Fruit fly (Drosophila melanogaster) whole organism, embryonic: ENCODE data around the gene CG6006.

Source experiments
- Aef1 ChIP-seq: fragments of 200-800 bp; sonication (Bioruptor generic); IDR thresholded peaks from 3 replicates; pipeline ENCODE4 v1.3.6; 2022; ENCODE audit warnings: missing biosample characterization, missing genetic modification characterization
- CG1233 ChIP-seq: fragments of 200-800 bp; sonication (Bioruptor generic); optimal IDR thresholded peaks from 4 replicates; lab custom pipeline; 2018; ENCODE audit warnings: missing biosample characterization, mild to moderate bottlenecking, missing genetic modification characterization
- CG13775 ChIP-seq: fragments of 200-800 bp; sonication (Bioruptor generic); optimal IDR thresholded peaks from 3 replicates; lab custom pipeline; 2017; ENCODE audit warnings: missing biosample characterization, mild to moderate bottlenecking, missing genetic modification characterization
- CG1602 ChIP-seq: fragments of 200-800 bp; sonication (Bioruptor generic); optimal IDR thresholded peaks from 3 replicates; lab custom pipeline; 2016; ENCODE audit warnings: missing biosample characterization, missing genetic modification characterization
- CG1647 ChIP-seq: fragments of 200-800 bp; sonication (Bioruptor generic); optimal IDR thresholded peaks from 3 replicates; lab custom pipeline; 2016; ENCODE audit warnings: missing biosample characterization, missing genetic modification characterization
- CG1792 ChIP-seq: fragments of 200-800 bp; sonication (Bioruptor generic); optimal IDR thresholded peaks from 2 replicates; lab custom pipeline; 2016; ENCODE audit warnings: missing biosample characterization, missing genetic modification characterization
- CG18476 ChIP-seq: fragments of 200-800 bp; sonication (Bioruptor generic); optimal IDR thresholded peaks from 2 replicates; lab custom pipeline; 2016; ENCODE audit warnings: missing biosample characterization, mild to moderate bottlenecking, missing genetic modification characterization
- CG2889 ChIP-seq: fragments of 200-800 bp; sonication (Bioruptor generic); IDR thresholded peaks from 3 replicates; pipeline ENCODE4 v1.3.6; 2022; ENCODE audit warnings: missing biosample characterization, missing genetic modification characterization
- CG33557 ChIP-seq: fragments of 200-800 bp; sonication (Bioruptor generic); optimal IDR thresholded peaks from 2 replicates; lab custom pipeline; 2019; ENCODE audit warnings: missing biosample characterization, mild to moderate bottlenecking, missing genetic modification characterization, moderate library complexity
- CG34376 ChIP-seq: fragments of 200-800 bp; sonication (Bioruptor generic); optimal IDR thresholded peaks from 2 replicates; lab custom pipeline; 2018; ENCODE audit warnings: missing biosample characterization, mild to moderate bottlenecking, missing genetic modification characterization
- CG42726 ChIP-seq: fragments of 200-800 bp; sonication (Bioruptor generic); IDR thresholded peaks from 2 replicates; pipeline ENCODE4 v1.3.6; 2022; ENCODE audit warnings: missing biosample characterization, missing genetic modification characterization; ENCODE audit not compliant: partially characterized antibody
- CG5245 ChIP-seq: fragments of 200-800 bp; sonication (Bioruptor generic); optimal IDR thresholded peaks from 3 replicates; lab custom pipeline; 2016; ENCODE audit warnings: missing biosample characterization, missing genetic modification characterization
- CG7963 ChIP-seq: fragments of 200-800 bp; sonication (Bioruptor generic); IDR thresholded peaks from 3 replicates; pipeline ENCODE4 v1.3.6; 2022; ENCODE audit warnings: missing biosample characterization, missing genetic modification characterization; ENCODE audit not compliant: partially characterized antibody
- CG8281 ChIP-seq: fragments of 200-800 bp; sonication (Bioruptor generic); optimal IDR thresholded peaks from 2 replicates; lab custom pipeline; 2018; ENCODE audit warnings: missing biosample characterization, mild to moderate bottlenecking, missing genetic modification characterization, moderate library complexity
- CG8290 ChIP-seq, 3 experiments: fragments of 200-800 bp; sonication (Bioruptor generic); optimal IDR thresholded peaks; 2 replicates each; lab custom pipeline; 2016 to 2019; ENCODE audit warnings: missing biosample characterization in 3 of 3, missing genetic modification characterization in 3 of 3, mild to moderate bottlenecking in 2 of 3, moderate library complexity in 1 of 3
- CG8388 ChIP-seq: fragments of 200-800 bp; sonication (Bioruptor generic); optimal IDR thresholded peaks from 2 replicates; lab custom pipeline; 2019; ENCODE audit warnings: missing biosample characterization, mild to moderate bottlenecking, missing genetic modification characterization, moderate library complexity
- CG9817 ChIP-seq: fragments of 200-800 bp; sonication (Bioruptor generic); optimal IDR thresholded peaks from 2 replicates; lab custom pipeline; 2018; ENCODE audit warnings: missing biosample characterization, mild to moderate bottlenecking, missing genetic modification characterization, moderate library complexity
- D19B ChIP-seq: fragments of 200-800 bp; sonication (Bioruptor generic); optimal IDR thresholded peaks from 2 replicates; lab custom pipeline; 2017; ENCODE audit warnings: missing biosample characterization, mild to moderate bottlenecking, missing genetic modification characterization
- Dbx ChIP-seq: fragments of 200-800 bp; sonication (Bioruptor generic); IDR thresholded peaks from 3 replicates; pipeline ENCODE4 v1.3.6; 2022; ENCODE audit warnings: missing biosample characterization, missing genetic modification characterization
- Doc3 ChIP-seq: fragments of 200-800 bp; sonication (Bioruptor generic); IDR thresholded peaks from 3 replicates; pipeline ENCODE4 v1.3.6; 2022; ENCODE audit warnings: missing biosample characterization, missing genetic modification characterization; ENCODE audit not compliant: partially characterized antibody
- Fer1 ChIP-seq: fragments of 200-800 bp; sonication (Bioruptor generic); optimal IDR thresholded peaks from 2 replicates; lab custom pipeline; 2017; ENCODE audit warnings: missing biosample characterization, mild to moderate bottlenecking, missing genetic modification characterization
- HLH3B ChIP-seq: fragments of 200-800 bp; sonication (Bioruptor generic); IDR thresholded peaks from 2 replicates; pipeline ENCODE4 v1.3.6; 2022; ENCODE audit warnings: missing biosample characterization, missing genetic modification characterization
- NFAT ChIP-seq: fragments of 200-800 bp; sonication (Bioruptor generic); IDR thresholded peaks from 2 replicates; pipeline ENCODE4 v1.3.6; 2022; ENCODE audit warnings: missing biosample characterization, missing genetic modification characterization
- Oli ChIP-seq: fragments of 200-800 bp; sonication (Bioruptor generic); optimal IDR thresholded peaks from 2 replicates; lab custom pipeline; 2018; ENCODE audit warnings: missing biosample characterization, mild to moderate bottlenecking, missing genetic modification characterization, moderate library complexity
- Scr ChIP-seq: fragments of 200-800 bp; sonication (Bioruptor generic); IDR thresholded peaks from 2 replicates; pipeline ENCODE4 v1.3.6; 2022; ENCODE audit warnings: missing biosample characterization, missing genetic modification characterization; ENCODE audit not compliant: partially characterized antibody
- Side ChIP-seq: fragments of 200-800 bp; sonication (Bioruptor generic); optimal IDR thresholded peaks from 2 replicates; lab custom pipeline; 2016; ENCODE audit warnings: missing biosample characterization, missing genetic modification characterization
- Six4 ChIP-seq: fragments of 200-800 bp; sonication (Bioruptor generic); optimal IDR thresholded peaks from 2 replicates; lab custom pipeline; 2016; ENCODE audit warnings: missing biosample characterization, missing genetic modification characterization
- btn ChIP-seq: fragments of 200-800 bp; sonication (Bioruptor generic); optimal IDR thresholded peaks from 2 replicates; lab custom pipeline; 2016; ENCODE audit warnings: missing biosample characterization, missing genetic modification characterization
- cato ChIP-seq: fragments of 200-800 bp; sonication (Bioruptor generic); optimal IDR thresholded peaks from 2 replicates; lab custom pipeline; 2016; ENCODE audit warnings: missing biosample characterization, missing genetic modification characterization, borderline replicate concordance
- caup ChIP-seq: fragments of 200-800 bp; sonication (Bioruptor generic); optimal IDR thresholded peaks from 3 replicates; lab custom pipeline; 2017; ENCODE audit warnings: missing biosample characterization, mild to moderate bottlenecking, missing genetic modification characterization, moderate library complexity; ENCODE audit not compliant: severe bottlenecking
- da ChIP-seq: fragments of 200-800 bp; sonication (Bioruptor generic); optimal IDR thresholded peaks from 2 replicates; lab custom pipeline; 2016; ENCODE audit warnings: missing biosample characterization, missing genetic modification characterization
- gem ChIP-seq: fragments of 200-800 bp; sonication (Bioruptor generic); optimal IDR thresholded peaks from 2 replicates; lab custom pipeline; 2019; ENCODE audit warnings: missing biosample characterization, mild to moderate bottlenecking, missing genetic modification characterization, moderate library complexity
- grn ChIP-seq: fragments of 200-800 bp; sonication (Bioruptor generic); optimal IDR thresholded peaks from 3 replicates; lab custom pipeline; 2017; ENCODE audit warnings: missing biosample characterization, missing genetic modification characterization
- hb ChIP-seq: fragments of 200-800 bp; sonication (Bioruptor generic); IDR thresholded peaks from 3 replicates; pipeline ENCODE4 v1.3.6; 2022; ENCODE audit warnings: missing biosample characterization, missing genetic modification characterization; ENCODE audit not compliant: partially characterized antibody
- inv ChIP-seq: fragments of 200-800 bp; sonication (Bioruptor generic); IDR thresholded peaks from 2 replicates; pipeline ENCODE4 v1.3.6; 2022; ENCODE audit warnings: missing biosample characterization, missing genetic modification characterization; ENCODE audit not compliant: partially characterized antibody
- kah ChIP-seq: fragments of 200-800 bp; sonication (Bioruptor generic); optimal IDR thresholded peaks from 2 replicates; lab custom pipeline; 2018; ENCODE audit warnings: missing biosample characterization, mild to moderate bottlenecking, missing genetic modification characterization
- mam ChIP-seq: fragments of 200-800 bp; sonication (Bioruptor generic); optimal IDR thresholded peaks from 3 replicates; lab custom pipeline; 2016; ENCODE audit warnings: missing biosample characterization, missing genetic modification characterization
- nau ChIP-seq: fragments of 200-800 bp; sonication (Bioruptor generic); optimal IDR thresholded peaks from 3 replicates; lab custom pipeline; 2017; ENCODE audit warnings: missing biosample characterization, mild to moderate bottlenecking, missing genetic modification characterization, missing genetic modification reagents
- pho ChIP-seq: fragments of 200-800 bp; sonication (Bioruptor generic); optimal IDR thresholded peaks from 2 replicates; lab custom pipeline; 2016; ENCODE audit warnings: missing biosample characterization, missing genetic modification characterization
- phol ChIP-seq: fragments of 200-800 bp; sonication (Bioruptor generic); optimal IDR thresholded peaks from 3 replicates; lab custom pipeline; 2018; ENCODE audit warnings: missing biosample characterization, mild to moderate bottlenecking, missing genetic modification characterization, moderate library complexity
- pum ChIP-seq: fragments of 200-800 bp; sonication (Bioruptor generic); optimal IDR thresholded peaks from 2 replicates; lab custom pipeline; 2016; ENCODE audit warnings: missing biosample characterization, missing genetic modification characterization
- repo ChIP-seq: fragments of 200-800 bp; sonication (Bioruptor generic); optimal IDR thresholded peaks from 2 replicates; lab custom pipeline; 2016; ENCODE audit warnings: missing biosample characterization, missing genetic modification characterization
- rib ChIP-seq: fragments of 200-800 bp; sonication (Bioruptor generic); IDR thresholded peaks from 2 replicates; pipeline ENCODE4 v1.3.6; 2022; ENCODE audit warnings: missing biosample characterization, missing genetic modification characterization
- sens ChIP-seq: fragments of 200-800 bp; sonication (Bioruptor generic); peaks from one replicate; lab custom pipeline; 2016; ENCODE audit warnings: missing biosample characterization, missing genetic modification characterization
- seq ChIP-seq: fragments of 200-800 bp; sonication (Bioruptor generic); IDR thresholded peaks from 2 replicates; pipeline ENCODE4 v1.3.6; 2022; ENCODE audit warnings: missing biosample characterization, missing genetic modification characterization
- so ChIP-seq: fragments of 200-800 bp; sonication (Bioruptor generic); IDR thresholded peaks from 3 replicates; pipeline ENCODE4 v1.3.6; 2022; ENCODE audit warnings: missing biosample characterization, missing genetic modification characterization
- sug ChIP-seq: fragments of 200-800 bp; optimal IDR thresholded peaks from 2 replicates; lab custom pipeline; 2019; ENCODE audit warnings: missing biosample characterization, mild to moderate bottlenecking, missing genetic modification characterization, moderate library complexity
- tgo ChIP-seq: fragments of 200-800 bp; sonication (Bioruptor generic); IDR thresholded peaks from 3 replicates; pipeline ENCODE4 v1.3.6; 2022; ENCODE audit warnings: missing biosample characterization, missing genetic modification characterization
- yki ChIP-seq: fragments of >200 bp; optimal IDR thresholded peaks from 3 replicates; lab custom pipeline; 2018

The CG6006 gene

DNA sequence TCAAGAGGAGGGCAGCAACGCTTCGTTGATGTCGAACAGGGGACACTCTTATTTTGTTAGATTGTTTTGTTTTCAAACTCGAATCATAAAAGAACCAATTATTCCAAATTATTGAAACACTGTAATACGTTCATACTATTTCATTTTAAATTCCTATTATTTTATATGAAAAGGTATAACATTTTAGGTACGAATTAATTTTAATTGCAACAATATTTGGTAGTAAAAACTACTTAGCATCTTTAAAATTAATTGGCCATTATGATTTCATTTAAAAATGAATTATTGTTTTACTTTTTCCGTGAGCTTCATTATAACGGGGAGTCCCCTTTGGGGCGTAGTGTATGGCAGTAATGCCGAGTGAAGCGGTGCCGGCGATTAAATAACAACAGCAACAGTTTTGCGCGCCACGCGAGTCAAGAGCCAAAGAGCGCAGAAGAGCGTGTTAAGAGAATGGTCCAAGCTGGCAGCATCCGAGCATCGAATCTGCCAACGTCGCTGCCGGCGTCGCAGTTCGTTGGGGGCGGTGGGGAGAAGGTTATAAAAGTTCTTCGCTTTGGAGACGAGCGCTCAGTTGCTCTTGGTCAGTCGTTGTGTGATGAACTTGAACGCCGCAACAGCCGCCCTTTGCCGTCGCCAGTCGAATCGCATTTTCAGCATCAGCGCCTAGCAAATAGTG is 2.9 kb downstream of the CG6006 start (continued):
- TF ChIP-seq Fer1 (GFP tag; lab: Kevin White, UChicago) = peak; percentile 40
- TF ChIP-seq sug (tag; lab: Kevin White, UChicago) = peak; percentile 54
- no peak for TF ChIP-seq CG1647
- TF ChIP-seq Aef1 (GFP tag; lab: Robert Waterston, UW) = peak; percentile 32; the same call in 1 of the 3 replicates
- TF ChIP-seq CG34376 (GFP tag; lab: Kevin White, UChicago) = peak; percentile 47
- no peak for TF ChIP-seq CG8388
- no peak for TF ChIP-seq caup
- TF ChIP-seq D19B (GFP tag; lab: Kevin White, UChicago) = no peak
- peak; percentile 58 for TF ChIP-seq Oli (tag; lab: Kevin White, UChicago)
- TF ChIP-seq rib (GFP tag; lab: Robert Waterston, UW) = peak; percentile 50; the same call in 1 of the 2 replicates
- TF ChIP-seq repo = no peak
- TF ChIP-seq Side (GFP tag; lab: Kevin White, UChicago) = no peak
- 0 out of 3 replicates have a peak, but pooled peaks have one; percentile 46 for TF ChIP-seq so
- no peak for TF ChIP-seq btn
- no peak for TF ChIP-seq pho (GFP tag; lab: Kevin White, UChicago)
- TF ChIP-seq NFAT = no peak
- TF ChIP-seq CG1792 (GFP tag; lab: Kevin White, UChicago) = no peak
- TF ChIP-seq CG5245 (GFP tag; lab: Kevin White, UChicago) = no peak
- TF ChIP-seq mam = peak; percentile 11
- TF ChIP-seq CG1233 (GFP tag; lab: Kevin White, UChicago) = peak; percentile 58
- TF ChIP-seq CG13775 = peak; percentile 40
- TF ChIP-seq yki (lab: Kevin White, UChicago) = no peak
- TF ChIP-seq CG2889 (GFP tag; lab: Robert Waterston, UW) = no peak
- TF ChIP-seq seq = no peak
- no peak for TF ChIP-seq kah
- peak; percentile 63; the same call in 2 of the 3 replicates for TF ChIP-seq Dbx (GFP tag; lab: Robert Waterston, UW)
- TF ChIP-seq CG33557 = no peak
- TF ChIP-seq CG7963 (GFP tag; lab: Robert Waterston, UW) = no peak
- TF ChIP-seq Scr = 0 out of 2 replicates have a peak, but pooled peaks have one; percentile 36
- 0 out of 3 replicates have a peak, but pooled peaks have one; percentile 23 for TF ChIP-seq Doc3 (GFP tag; lab: Robert Waterston, UW)
- no peak for TF ChIP-seq hb (GFP tag; lab: Robert Waterston, UW)
- TF ChIP-seq CG42726 (GFP tag; lab: Robert Waterston, UW) = peak; percentile 34; the same call in 1 of the 2 replicates
- no peak for TF ChIP-seq Six4 (GFP tag; lab: Kevin White, UChicago)
- peak; percentile 51; the same call in 1 of the 2 replicates for TF ChIP-seq HLH3B (GFP tag; lab: Robert Waterston, UW)
- peak; percentile 29 for TF ChIP-seq CG1602 (GFP tag; lab: Kevin White, UChicago)
- TF ChIP-seq tgo (GFP tag; lab: Robert Waterston, UW) = peak; percentile 50; the same call in 2 of the 3 replicates
- TF ChIP-seq da (GFP tag; lab: Kevin White, UChicago) = no peak
- no peak for TF ChIP-seq CG8290 (GFP tag; optimal IDR thresholded peaks at IDR 0.05; lab: Kevin White, UChicago)
- no peak for TF ChIP-seq CG8290 (tag; optimal IDR thresholded peaks at IDR 0.05; lab: Kevin White, UChicago)
- peak; percentile 40 for TF ChIP-seq phol (tag; lab: Kevin White, UChicago)
- no peak for TF ChIP-seq cato (GFP tag; lab: Kevin White, UChicago)
- TF ChIP-seq pum (GFP tag; lab: Kevin White, UChicago) = no peak
- TF ChIP-seq nau (GFP tag; lab: Kevin White, UChicago) = no peak
- TF ChIP-seq gem = peak; percentile 76
- peak; percentile 7 for TF ChIP-seq CG18476 (GFP tag; lab: Kevin White, UChicago)
- no peak for TF ChIP-seq CG8281 (tag; lab: Kevin White, UChicago)
- TF ChIP-seq CG9817 (tag; lab: Kevin White, UChicago) = peak; percentile 31
- peak; percentile 71 for TF ChIP-seq sens
- TF ChIP-seq inv (GFP tag; lab: Robert Waterston, UW) = no peak
- no peak for TF ChIP-seq grn (GFP tag; lab: Kevin White, UChicago)
